Worm (Caenorhabditis elegans): ENCODE measurements around the gene nhr-161.
A peak's percentile ranks its signal among the peaks of the same experiment; 100 is the strongest.

nhr-161 gene

DNA sequence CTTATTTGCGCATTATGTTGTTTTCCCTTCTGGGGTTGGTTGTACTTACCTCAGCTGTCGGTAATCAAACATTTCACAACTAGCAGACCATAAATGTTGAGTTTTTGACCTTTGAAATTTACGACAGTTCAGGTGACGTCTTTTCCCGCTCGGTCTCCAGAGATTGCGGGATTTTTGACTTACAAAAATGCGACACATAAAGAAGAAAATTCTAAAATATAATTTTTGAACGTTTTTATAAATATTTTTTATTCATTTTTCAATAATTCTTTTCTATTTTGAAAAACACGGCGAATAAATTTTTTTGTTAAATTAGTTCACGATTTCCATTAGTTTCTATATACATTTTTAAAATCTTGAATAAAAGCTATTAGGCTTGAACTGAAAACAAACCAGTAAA lies at the start of gene nhr-161:
Gene nhr-161 (minus strand): TSS at position 101 of the 400 bp plus-strand sequence.
- no peak for TF ChIP-seq sptf-1 (tag; optimal IDR thresholded peaks at IDR 0.05)
- no peak for TF ChIP-seq sup-37 (GFP tag; optimal IDR thresholded peaks at IDR 0.05)
- no peak for TF ChIP-seq nhr-237 (tag; optimal IDR thresholded peaks at IDR 0.05)
- TF ChIP-seq skn-1 (tag; optimal IDR thresholded peaks at IDR 0.05): no peak
- TF ChIP-seq blmp-1 (tag; optimal IDR thresholded peaks at IDR 0.05): no peak
- no peak for TF ChIP-seq ceh-8 (GFP tag; optimal IDR thresholded peaks at IDR 0.05)
- TF ChIP-seq aly-2 (tag; optimal IDR thresholded peaks at IDR 0.05): no peak
- TF ChIP-seq elt-3 (tag; optimal IDR thresholded peaks at IDR 0.05): no peak
- no peak for TF ChIP-seq aha-1 (tag; optimal IDR thresholded peaks at IDR 0.05)
- no peak for TF ChIP-seq hpl-2 (GFP tag; optimal IDR thresholded peaks at IDR 0.05)
- no peak for TF ChIP-seq ceh-90 (tag; optimal IDR thresholded peaks at IDR 0.05)
- no peak for TF ChIP-seq ceh-63 (GFP tag; optimal IDR thresholded peaks at IDR 0.05)
- TF ChIP-seq xbp-1 (tag; optimal IDR thresholded peaks at IDR 0.05): no peak
- no peak for TF ChIP-seq ztf-11 (tag; optimal IDR thresholded peaks at IDR 0.05)

DNA sequence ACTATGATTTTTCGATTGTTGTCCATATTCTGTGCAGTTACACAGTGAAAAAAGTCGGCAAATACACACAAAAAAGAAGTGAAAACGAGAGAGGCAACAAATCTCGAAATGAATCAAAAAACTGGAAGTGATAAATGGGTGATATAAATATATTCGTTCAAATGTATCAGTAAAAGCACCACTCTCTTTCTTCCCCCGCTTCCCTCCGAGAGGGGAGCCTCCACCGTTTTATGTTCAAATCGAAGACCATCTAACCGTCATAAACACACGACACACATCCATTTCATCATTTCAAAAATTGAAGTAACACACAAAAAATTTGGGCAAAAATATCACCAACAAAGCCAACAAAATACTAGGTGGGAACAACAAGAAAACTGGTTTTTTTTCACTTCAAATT lies 44.3 kb upstream of the nhr-161 start, which contains the start of gene F20A1.6:
Gene F20A1.6 (minus strand): TSS at position 101 of the 400 bp plus-strand sequence.
- TF ChIP-seq fkh-4 (tag; optimal IDR thresholded peaks at IDR 0.05; ENCODE audit: borderline replicate concordance) (no peak), lin-39 (tag; optimal IDR thresholded peaks at IDR 0.05) (no peak), vab-15 (tag; optimal IDR thresholded peaks at IDR 0.05) (no peak), nhr-84 (tag; optimal IDR thresholded peaks at IDR 0.05) (no peak), fkh-8 (tag; optimal IDR thresholded peaks at IDR 0.05) (no peak), C34B4.2 (tag; optimal IDR thresholded peaks at IDR 0.05) (no peak), isw-1 (GFP tag; IDR thresholded peaks at IDR 0.05) (no peak), skn-1 (tag; optimal IDR thresholded peaks at IDR 0.05) (no peak)

DNA sequence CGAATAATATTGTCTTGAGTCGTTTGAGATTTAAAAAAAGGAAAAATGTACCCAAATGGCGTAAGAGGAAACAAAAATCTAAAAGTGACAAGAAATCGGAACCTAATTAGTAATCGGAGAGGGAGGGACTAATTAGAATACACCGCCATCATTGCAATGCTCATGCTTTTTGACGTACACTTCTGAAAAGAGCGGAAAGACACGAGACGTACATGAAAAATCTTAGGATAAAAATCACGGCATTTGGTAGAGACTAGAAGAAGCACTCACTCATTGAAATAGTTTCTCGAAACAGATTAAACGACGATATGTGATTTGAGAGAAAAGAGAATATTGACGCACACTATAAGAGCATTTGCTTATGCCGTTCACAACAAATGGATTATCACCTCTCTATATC lies 40.3 kb upstream of the nhr-161 start:
- TF ChIP-seq dsc-1 (tag; optimal IDR thresholded peaks at IDR 0.05) (peak; percentile 96), lin-39 (tag; optimal IDR thresholded peaks at IDR 0.05) (no peak), nhr-76 (tag; optimal IDR thresholded peaks at IDR 0.05) (no peak), egl-13 (tag; optimal IDR thresholded peaks at IDR 0.05) (peak; percentile 41), ceh-8 (GFP tag; optimal IDR thresholded peaks at IDR 0.05) (peak; percentile 15), nhr-11 (tag; optimal IDR thresholded peaks at IDR 0.05) (peak; percentile 29), lin-14 (GFP tag; optimal IDR thresholded peaks at IDR 0.05) (no peak), aly-2 (tag; optimal IDR thresholded peaks at IDR 0.05) (no peak), fkh-8 (tag; optimal IDR thresholded peaks at IDR 0.05) (peak; percentile 19), ztf-4 (tag; optimal IDR thresholded peaks at IDR 0.05) (no peak), pax-3 (tag; optimal IDR thresholded peaks at IDR 0.05) (peak; percentile 54), hlh-4 (tag; optimal IDR thresholded peaks at IDR 0.05) (no peak), fkh-4 (tag; optimal IDR thresholded peaks at IDR 0.05; ENCODE audit: borderline replicate concordance) (peak; percentile 49), irx-1 (tag; optimal IDR thresholded peaks at IDR 0.05) (no peak), tlp-1 (tag; optimal IDR thresholded peaks at IDR 0.05) (no peak)

DNA sequence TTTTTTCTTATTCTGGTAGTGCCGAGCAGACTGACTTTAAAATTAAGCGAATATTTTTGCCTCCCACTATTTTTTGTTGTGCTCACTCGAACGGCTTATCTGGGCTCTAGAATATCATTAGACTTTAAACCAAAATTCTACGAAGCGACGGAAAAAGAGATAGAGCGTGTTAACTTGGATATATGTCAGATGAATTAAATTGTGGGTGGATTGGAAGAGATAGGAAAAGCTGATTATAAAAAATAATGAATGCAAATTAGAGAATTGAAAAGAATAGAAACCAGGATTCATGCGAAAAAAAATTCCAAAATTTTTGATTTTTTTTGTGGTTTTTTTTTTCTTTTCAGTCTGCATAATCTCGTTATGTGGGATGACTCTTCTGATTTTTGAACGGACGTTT lies 39.1 kb upstream of the nhr-161 start, which contains the start of gene F20A1.4:
Gene F20A1.4 (minus strand): TSS at position 101 of the 400 bp plus-strand sequence.
- TF ChIP-seq nhr-85 (tag): no peak
- no peak for TF ChIP-seq nhr-20 (tag; optimal IDR thresholded peaks at IDR 0.05)
- TF ChIP-seq sox-4 (tag; optimal IDR thresholded peaks at IDR 0.05): no peak
- peak; percentile 76 for TF ChIP-seq dsc-1 (tag; optimal IDR thresholded peaks at IDR 0.05)

DNA sequence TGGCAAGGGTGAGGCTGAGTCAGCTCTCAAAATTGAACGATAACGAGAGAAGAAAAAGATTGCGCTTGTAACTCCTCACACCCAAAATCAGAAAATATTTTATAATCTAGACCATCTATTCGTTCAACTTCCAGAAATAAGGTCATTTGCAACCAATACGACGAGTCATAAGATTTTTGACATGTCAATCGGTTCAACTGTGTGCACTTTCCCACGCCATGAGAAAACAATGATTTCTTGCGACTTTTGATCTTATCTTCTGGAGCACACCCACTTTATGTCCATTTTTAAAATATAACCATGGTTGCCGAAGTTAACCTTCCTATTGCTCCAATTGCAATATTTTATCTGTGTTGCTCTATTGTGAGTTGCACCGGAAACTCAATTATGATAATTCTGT lies 34.3 kb upstream of the nhr-161 start, which contains the start of gene srsx-32:
Gene srsx-32 (plus strand): TSS at position 301 of the 400 bp plus-strand sequence.
- TF ChIP-seq dsc-1 (tag; optimal IDR thresholded peaks at IDR 0.05) (no peak), hlh-17 (GFP tag; optimal IDR thresholded peaks at IDR 0.05; ENCODE audit: borderline replicate concordance) (no peak), hlh-4 (tag; optimal IDR thresholded peaks at IDR 0.05) (no peak), nhr-85 (tag) (no peak), nhr-76 (tag; optimal IDR thresholded peaks at IDR 0.05) (no peak), nhr-19 (GFP tag; conservative IDR thresholded peaks at IDR 0.05) (no peak), lin-15B (tag; optimal IDR thresholded peaks at IDR 0.05) (no peak), nhr-84 (tag; optimal IDR thresholded peaks at IDR 0.05) (no peak), ceh-90 (tag; optimal IDR thresholded peaks at IDR 0.05) (no peak), fkh-4 (tag; optimal IDR thresholded peaks at IDR 0.05; ENCODE audit: borderline replicate concordance) (no peak), lin-13 (GFP tag; optimal IDR thresholded peaks at IDR 0.05) (no peak), lin-14 (GFP tag; optimal IDR thresholded peaks at IDR 0.05) (no peak), ceh-8 (GFP tag; optimal IDR thresholded peaks at IDR 0.05) (no peak), ets-5 (GFP tag; IDR thresholded peaks at IDR 0.05) (no peak), unc-86 (tag; optimal IDR thresholded peaks at IDR 0.05) (no peak), egl-27 (tag; optimal IDR thresholded peaks at IDR 0.05) (no peak), fkh-8 (tag; optimal IDR thresholded peaks at IDR 0.05) (no peak)

All from whole organism, L1 larva.